Worm (Caenorhabditis elegans) whole organism, late embryonic: Measurements from ENCODE around the gene T24E12.12.

Experiments used
- C08G9.2 ChIP-seq: sonication (generic microtip); optimal IDR thresholded peaks from 2 replicates; lab custom pipeline; 2016; ENCODE audit warnings: mild to moderate bottlenecking, missing genetic modification characterization, moderate library complexity, missing compliant biosample characterization
- C38D4.7 ChIP-seq: fragments of 200-800 bp; sonication (Bioruptor generic); optimal IDR thresholded peaks from 2 replicates; lab custom pipeline; 2018; ENCODE audit warnings: mild to moderate bottlenecking, missing genetic modification characterization, moderate library complexity, missing compliant biosample characterization
- K09A11.1 ChIP-seq: sonication (generic microtip); optimal IDR thresholded peaks from 2 replicates; lab custom pipeline; 2017; ENCODE audit warnings: antibody characterized with exemption, mild to moderate bottlenecking, missing genetic modification characterization, missing compliant biosample characterization; ENCODE audit not compliant: insufficient read depth
- T23F11.4 ChIP-seq: fragments of 200-800 bp; sonication (Bioruptor generic); optimal IDR thresholded peaks from 2 replicates; lab custom pipeline; 2018; ENCODE audit warnings: mild to moderate bottlenecking, missing genetic modification characterization, missing compliant biosample characterization
- Y22D7AL.16 ChIP-seq: sonication (generic microtip); optimal IDR thresholded peaks from 2 replicates; lab custom pipeline; 2016; ENCODE audit warnings: missing genetic modification characterization, missing compliant biosample characterization
- ahr-1 ChIP-seq: sonication (generic microtip); optimal IDR thresholded peaks from 2 replicates; lab custom pipeline; 2016; ENCODE audit warnings: missing genetic modification characterization, missing compliant biosample characterization
- ama-1 ChIP-seq: fragments of 150-350 bp; optimal IDR thresholded peaks from 2 replicates; lab custom pipeline; 2014
- ceh-14 ChIP-seq: sonication (generic microtip); optimal IDR thresholded peaks from 2 replicates; lab custom pipeline; 2016; ENCODE audit warnings: missing genotype, missing genetic modification characterization, missing compliant biosample characterization
- ceh-22 ChIP-seq: sonication (generic microtip); optimal IDR thresholded peaks from 2 replicates; lab custom pipeline; 2017; ENCODE audit warnings: missing biosample characterization, missing genetic modification characterization
- ceh-30 ChIP-seq: fragments of 150-350 bp; optimal IDR thresholded peaks from 2 replicates; lab custom pipeline; 2014; ENCODE audit warnings: missing biosample characterization, missing genetic modification characterization
- ceh-45 ChIP-seq: fragments of 200-800 bp; sonication (Bioruptor generic); IDR thresholded peaks from 2 replicates; pipeline ENCODE4 v1.3.6; 2022; ENCODE audit warnings: missing genetic modification reagents, missing genetic modification characterization, missing compliant biosample characterization
- ceh-6 ChIP-seq: fragments of 200-800 bp; sonication (Bioruptor generic); optimal IDR thresholded peaks from 2 replicates; lab custom pipeline; 2018; ENCODE audit warnings: mild to moderate bottlenecking, missing genetic modification characterization, missing compliant biosample characterization
- ceh-9 ChIP-seq: sonication (generic microtip); optimal IDR thresholded peaks from 2 replicates; lab custom pipeline; 2016; ENCODE audit warnings: mild to moderate bottlenecking, missing genetic modification characterization, inconsistent platforms, missing compliant biosample characterization
- che-1 ChIP-seq: sonication (generic microtip); optimal IDR thresholded peaks from 2 replicates; lab custom pipeline; 2016; ENCODE audit warnings: mild to moderate bottlenecking, missing genetic modification characterization, missing compliant biosample characterization
- dve-1 ChIP-seq: sonication (generic microtip); optimal IDR thresholded peaks from 2 replicates; lab custom pipeline; 2017; ENCODE audit warnings: antibody characterized with exemption, mild to moderate bottlenecking, missing genetic modification characterization, missing compliant biosample characterization
- elt-2 ChIP-seq: sonication (generic microtip); optimal IDR thresholded peaks from 2 replicates; lab custom pipeline; 2016; ENCODE audit warnings: missing genetic modification reagents, missing genetic modification characterization, missing compliant biosample characterization
- ets-4 ChIP-seq: sonication (generic microtip); optimal IDR thresholded peaks from 2 replicates; lab custom pipeline; 2016; ENCODE audit warnings: missing genetic modification characterization, missing compliant biosample characterization
- fax-1 ChIP-seq: sonication (generic microtip); optimal IDR thresholded peaks from 2 replicates; lab custom pipeline; 2016; ENCODE audit warnings: missing genotype, missing genetic modification characterization, missing compliant biosample characterization
- fkh-10 ChIP-seq: fragments of 150-350 bp; optimal IDR thresholded peaks from 2 replicates; lab custom pipeline; 2014; ENCODE audit warnings: missing biosample characterization, missing genetic modification reagents, missing genetic modification characterization
- fkh-6 ChIP-seq: sonication (generic microtip); optimal IDR thresholded peaks from 2 replicates; lab custom pipeline; 2016; ENCODE audit warnings: missing genetic modification characterization, missing compliant biosample characterization
- hlh-13 ChIP-seq: fragments of 200-800 bp; sonication (Bioruptor generic); optimal IDR thresholded peaks from 2 replicates; lab custom pipeline; 2018; ENCODE audit warnings: mild to moderate bottlenecking, missing genetic modification characterization, missing compliant biosample characterization
- hlh-15 ChIP-seq: sonication (generic microtip); optimal IDR thresholded peaks from 2 replicates; lab custom pipeline; 2016; ENCODE audit warnings: missing genetic modification characterization, missing compliant biosample characterization
- hlh-30 ChIP-seq: sonication (generic microtip); optimal IDR thresholded peaks from 2 replicates; lab custom pipeline; 2017; ENCODE audit warnings: antibody characterized with exemption, missing genetic modification characterization, missing compliant biosample characterization; ENCODE audit not compliant: insufficient read depth
- hlh-8 ChIP-seq: sonication (generic microtip); optimal IDR thresholded peaks from 2 replicates; lab custom pipeline; 2016; ENCODE audit warnings: missing genotype, missing genetic modification characterization, missing compliant biosample characterization
- lin-11 ChIP-seq: fragments of 200-800 bp; sonication (Bioruptor generic); optimal IDR thresholded peaks from 2 replicates; lab custom pipeline; 2018; ENCODE audit warnings: mild to moderate bottlenecking, missing genetic modification characterization, missing compliant biosample characterization
- mec-3 ChIP-seq: sonication (generic microtip); optimal IDR thresholded peaks from 2 replicates; lab custom pipeline; 2016; ENCODE audit warnings: borderline replicate concordance, missing genetic modification characterization, missing compliant biosample characterization
- nfya-1 ChIP-seq: sonication (generic microtip); optimal IDR thresholded peaks from 2 replicates; lab custom pipeline; 2017; ENCODE audit warnings: missing genetic modification characterization, mild to moderate bottlenecking, missing compliant biosample characterization, antibody characterized with exemption, moderate library complexity
- npax-4 ChIP-seq: sonication (generic microtip); optimal IDR thresholded peaks from 2 replicates; lab custom pipeline; 2016; ENCODE audit warnings: missing genetic modification characterization, missing compliant biosample characterization
- odd-2 ChIP-seq: sonication (generic microtip); optimal IDR thresholded peaks from 2 replicates; lab custom pipeline; 2017; ENCODE audit warnings: antibody characterized with exemption, mild to moderate bottlenecking, missing genetic modification characterization, missing compliant biosample characterization
- pag-3 ChIP-seq: sonication (generic microtip); optimal IDR thresholded peaks from 2 replicates; lab custom pipeline; 2016; ENCODE audit warnings: missing compliant biosample characterization, missing genetic modification characterization, borderline replicate concordance
- pha-2 ChIP-seq: sonication (generic microtip); optimal IDR thresholded peaks from 2 replicates; lab custom pipeline; 2017; ENCODE audit warnings: mild to moderate bottlenecking, missing genetic modification characterization, missing compliant biosample characterization
- pha-4 ChIP-seq: fragments of 150-350 bp; optimal IDR thresholded peaks from 2 replicates; lab custom pipeline; 2018; ENCODE audit warnings: missing biosample characterization, missing genetic modification reagents, missing genetic modification characterization
- pqm-1 ChIP-seq: sonication (generic microtip); optimal IDR thresholded peaks from 2 replicates; lab custom pipeline; 2016; ENCODE audit warnings: missing genetic modification characterization, missing compliant biosample characterization
- ref-2 ChIP-seq: sonication (generic microtip); optimal IDR thresholded peaks from 2 replicates; lab custom pipeline; 2016; ENCODE audit warnings: missing genetic modification characterization, missing compliant biosample characterization
- rnt-1 ChIP-seq: sonication (generic microtip); optimal IDR thresholded peaks from 2 replicates; lab custom pipeline; 2016; ENCODE audit warnings: missing genetic modification characterization, missing compliant biosample characterization
- sox-4 ChIP-seq: sonication (generic microtip); optimal IDR thresholded peaks from 2 replicates; lab custom pipeline; 2017; ENCODE audit warnings: mild to moderate bottlenecking, missing genetic modification characterization, inconsistent platforms, missing compliant biosample characterization
- syd-9 ChIP-seq: sonication (generic microtip); optimal IDR thresholded peaks from 2 replicates; lab custom pipeline; 2016; ENCODE audit warnings: mild to moderate bottlenecking, missing genetic modification characterization, moderate library complexity, missing compliant biosample characterization
- ttx-3 ChIP-seq: sonication (generic microtip); optimal IDR thresholded peaks from 2 replicates; lab custom pipeline; 2016; ENCODE audit warnings: missing genetic modification reagents, missing genetic modification characterization, missing compliant biosample characterization
- unc-55 ChIP-seq: sonication (generic microtip); optimal IDR thresholded peaks from 2 replicates; lab custom pipeline; 2017; ENCODE audit warnings: missing biosample characterization, missing genetic modification reagents, missing genetic modification characterization

Gene T24E12.12

ce11 chrII:3716961-3717360, 42.1 kb upstream of the T24E12.12 start, which contains the start of gene fbxc-52:
TSS of gene fbxc-52 (plus strand) at chrII:3717261.
- no peak for TF ChIP-seq ahr-1 (tag; lab: Kevin White, UChicago)
- no peak for TF ChIP-seq syd-9 (tag; lab: Kevin White, UChicago)
- TF ChIP-seq rnt-1 (tag; lab: Kevin White, UChicago) = no peak
- no peak for TF ChIP-seq pha-2 (tag; lab: Kevin White, UChicago)

- TF ChIP-seq elt-2 (tag; lab: Kevin White, UChicago) (no peak), lin-11 (tag; lab: Kevin White, UChicago) (no peak), ref-2 (no peak), ets-4 (no peak), che-1 (no peak), C38D4.7 (GFP tag; lab: Kevin White, UChicago) (no peak), ceh-45 (GFP tag; lab: Robert Waterston, UW) (no peak), Y22D7AL.16 (no peak), C08G9.2 (no peak), pha-4 (no peak), ceh-6 (GFP tag; lab: Kevin White, UChicago) (no peak)
Measured at ce11 chrII:3721016-3721415, 38.1 kb upstream of the T24E12.12 start, which contains the start of gene C46E10.3. TSS of gene C46E10.3 (plus strand) at chrII:3721316.

ce11 chrII:3724175-3724715, 34.8 kb upstream of the T24E12.12 start, which contains the start of gene C46E10.1:
TSS of gene C46E10.1 (plus strand) at chrII:3724225.
- TF ChIP-seq ceh-9 (tag; lab: Kevin White, UChicago) = no peak
- peak; percentile 6 for TF ChIP-seq mec-3

- TF ChIP-seq hlh-13 (no peak), fkh-6 (tag; lab: Kevin White, UChicago) (no peak), hlh-15 (tag; lab: Kevin White, UChicago) (no peak), ceh-30 (tag; lab: Kevin White, UChicago) (no peak), lin-11 (tag; lab: Kevin White, UChicago) (no peak), odd-2 (tag; lab: Kevin White, UChicago) (no peak), C08G9.2 (no peak), unc-55 (GFP tag; lab: Kevin White, UChicago) (no peak), npax-4 (tag; lab: Kevin White, UChicago) (no peak), ahr-1 (tag; lab: Kevin White, UChicago) (no peak), hlh-30 (no peak), ceh-9 (tag; lab: Kevin White, UChicago) (no peak), nfya-1 (tag; lab: Kevin White, UChicago) (no peak), hlh-8 (tag; lab: Kevin White, UChicago) (no peak), pqm-1 (tag; lab: Kevin White, UChicago) (no peak), T23F11.4 (GFP tag; lab: Kevin White, UChicago) (no peak), fkh-10 (no peak), ttx-3 (tag; lab: Kevin White, UChicago) (no peak), fax-1 (tag; lab: Kevin White, UChicago) (no peak)
Measured at ce11 chrII:3727996-3728395, 31.1 kb upstream of the T24E12.12 start, which contains the start of gene C46E10.8. TSS of gene C46E10.8 (minus strand) at chrII:3728096.

- TF ChIP-seq ceh-22 (tag; lab: Kevin White, UChicago) (no peak), sox-4 (tag; lab: Kevin White, UChicago) (no peak), K09A11.1 (tag; lab: Kevin White, UChicago) (no peak), elt-2 (tag; lab: Kevin White, UChicago) (no peak), ama-1 (lab: Kevin White, UChicago) (no peak), ceh-14 (tag; lab: Kevin White, UChicago) (no peak), ttx-3 (tag; lab: Kevin White, UChicago) (no peak), C38D4.7 (GFP tag; lab: Kevin White, UChicago) (no peak), pag-3 (tag; lab: Kevin White, UChicago) (no peak), dve-1 (tag; lab: Kevin White, UChicago) (no peak)
Measured at ce11 chrII:3731723-3732122, 27.4 kb upstream of the T24E12.12 start, which contains the start of the genes sdz-12 and bath-31. TSS of gene sdz-12 (minus strand) at chrII:3731823. TSS of gene bath-31 (plus strand) at chrII:3731973.
